Fruit fly (Drosophila melanogaster): ENCODE data around the gene Zir.

Zir gene

DNA sequence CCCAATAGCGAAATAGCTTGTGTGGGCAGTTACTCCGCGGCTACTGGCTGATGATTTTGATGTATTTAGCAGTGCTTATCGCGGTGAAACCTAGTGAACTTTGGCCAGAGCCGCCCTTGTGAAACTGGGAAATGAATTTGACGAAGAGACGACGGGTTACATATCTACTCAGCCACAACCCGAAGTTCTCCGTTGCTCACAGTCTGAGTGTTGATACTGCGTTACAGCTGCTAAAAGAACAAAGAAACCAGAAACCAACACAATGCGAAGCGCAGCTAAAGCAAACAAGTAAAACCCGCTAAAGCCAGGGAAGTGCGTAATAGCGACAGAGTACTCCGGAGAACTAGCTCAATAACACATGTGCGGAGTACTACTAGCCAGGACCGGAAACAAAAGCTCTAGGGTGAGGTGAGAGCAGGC lies 33.8 kb downstream of the Zir start:
- 0 out of 3 replicates have a peak, but pooled peaks have one; percentile 14 for TF ChIP-seq CG8119 (GFP tag; IDR thresholded peaks at IDR 0.05)
- peak; percentile 5 for TF ChIP-seq spab (GFP tag; optimal IDR thresholded peaks at IDR 0.05)
- no peak for TF ChIP-seq achi (GFP tag; optimal IDR thresholded peaks at IDR 0.05)
- TF ChIP-seq CG9139 (GFP tag; optimal IDR thresholded peaks at IDR 0.05): peak; percentile 37
- TF ChIP-seq CG11902 (GFP tag; optimal IDR thresholded peaks at IDR 0.05): no peak
- TF ChIP-seq esn (GFP tag; optimal IDR thresholded peaks at IDR 0.05): no peak
- TF ChIP-seq eg (GFP tag; IDR thresholded peaks at IDR 0.05): peak; percentile 18; the same call in 1 of the 3 replicates
- TF ChIP-seq Eip78C (GFP tag): peak; percentile 76
- peak; percentile 35 for TF ChIP-seq CG6808 (GFP tag; optimal IDR thresholded peaks at IDR 0.05)
- TF ChIP-seq svp (GFP tag): peak; percentile 16
- peak; percentile 85 for TF ChIP-seq Sox14 (GFP tag; optimal IDR thresholded peaks at IDR 0.05)
- TF ChIP-seq ss (GFP tag; optimal IDR thresholded peaks at IDR 0.05): peak in 1 of 2 experiments; percentile 62
- no peak for TF ChIP-seq CG6163 (GFP tag; IDR thresholded peaks at IDR 0.05)
- peak; percentile 72 for TF ChIP-seq fkh (GFP tag; optimal IDR thresholded peaks at IDR 0.05)
- TF ChIP-seq cyc (GFP tag; optimal IDR thresholded peaks at IDR 0.05): no peak
- TF ChIP-seq CG1621 (tag; optimal IDR thresholded peaks at IDR 0.05): peak; percentile 89
- no peak for TF ChIP-seq CG3919 (GFP tag; optimal IDR thresholded peaks at IDR 0.05)
- TF ChIP-seq CG8632 (GFP tag; optimal IDR thresholded peaks at IDR 0.05): no peak

- TF ChIP-seq Eip78C (GFP tag) (peak; percentile 83), dac (GFP tag; optimal IDR thresholded peaks at IDR 0.05) (no peak), Sox14 (GFP tag; optimal IDR thresholded peaks at IDR 0.05) (peak; percentile 96), dsx (GFP tag; optimal IDR thresholded peaks at IDR 0.05; ENCODE audit: poor library complexity, severe bottlenecking) (peak; percentile 74), CG6792 (GFP tag; optimal IDR thresholded peaks at IDR 0.05) (peak; percentile 6), Ets21C (GFP tag; optimal IDR thresholded peaks at IDR 0.05) (no peak), fd59A (GFP tag; optimal IDR thresholded peaks at IDR 0.05) (no peak), CG8319 (GFP tag; optimal IDR thresholded peaks at IDR 0.05) (peak; percentile 8), CG16779 (tag; optimal IDR thresholded peaks at IDR 0.05) (peak; percentile 80), CG6276 (GFP tag; optimal IDR thresholded peaks at IDR 0.05) (peak; percentile 65), topi (GFP tag; optimal IDR thresholded peaks at IDR 0.05) (peak; percentile 49), CG8632 (GFP tag; optimal IDR thresholded peaks at IDR 0.05) (no peak), CG11294 (GFP tag; IDR thresholded peaks at IDR 0.05) (no peak), Met (GFP tag; optimal IDR thresholded peaks at IDR 0.05) (peak; percentile 47), Ets96B (tag; optimal IDR thresholded peaks at IDR 0.05) (peak; percentile 18), CG6808 (GFP tag; optimal IDR thresholded peaks at IDR 0.05) (peak; percentile 57), Lpt (GFP tag; optimal IDR thresholded peaks at IDR 0.05) (peak; percentile 21), ss (GFP tag; optimal IDR thresholded peaks at IDR 0.05) (peak; percentile 19 to 50), Blimp-1 (GFP tag; optimal IDR thresholded peaks at IDR 0.05) (peak; percentile 8), Sox15 (GFP tag; optimal IDR thresholded peaks at IDR 0.05) (no peak), cyc (GFP tag; optimal IDR thresholded peaks at IDR 0.05) (peak; percentile 11), CG11762 (GFP tag; optimal IDR thresholded peaks at IDR 0.05; ENCODE audit: insufficient read depth) (no peak), CG31627 (GFP tag; optimal IDR thresholded peaks at IDR 0.05) (no peak), CG6854 (GFP tag; optimal IDR thresholded peaks at IDR 0.05) (peak; percentile 91), CG8119 (GFP tag; IDR thresholded peaks at IDR 0.05) (peak; percentile 66), CG6163 (GFP tag; IDR thresholded peaks at IDR 0.05) (peak; percentile 69), salr (GFP tag; optimal IDR thresholded peaks at IDR 0.05) (peak in 1 of 2 experiments; percentile 10), CG10669 (GFP tag; optimal IDR thresholded peaks at IDR 0.05) (no peak), CG15336 (GFP tag; IDR thresholded peaks at IDR 0.05) (peak; percentile 47; the same call in 1 of the 2 replicates), Hr38 (GFP tag; optimal IDR thresholded peaks at IDR 0.05) (no peak), Eip93F (GFP tag; optimal IDR thresholded peaks at IDR 0.05) (peak; percentile 83), CG10631 (GFP tag; optimal IDR thresholded peaks at IDR 0.05) (no peak), esn (GFP tag; optimal IDR thresholded peaks at IDR 0.05) (peak; percentile 45), fd85E (GFP tag; optimal IDR thresholded peaks at IDR 0.05) (no peak), vri (GFP tag; optimal IDR thresholded peaks at IDR 0.05) (peak; percentile 75), fkh (GFP tag; optimal IDR thresholded peaks at IDR 0.05) (no peak), net (GFP tag; optimal IDR thresholded peaks at IDR 0.05) (peak; percentile 85), pdm3 (GFP tag; optimal IDR thresholded peaks at IDR 0.05) (no peak)
Observed at dm6 chr2L:128977-129941, 34.7 kb downstream of the Zir start.

All from whole organism, prepupa.